Fruit fly (Drosophila melanogaster) ovary, adult (tissue): ENCODE data around the gene CG11693.

Experiments used
- CG17801 ChIP-seq: fragments of 200-800 bp; optimal IDR thresholded peaks from 2 replicates; lab custom pipeline; 2019; ENCODE audit warnings: missing biosample characterization, mild to moderate bottlenecking, missing genetic modification characterization, moderate library complexity; ENCODE audit not compliant: partially characterized antibody

Gene CG11693

DNA sequence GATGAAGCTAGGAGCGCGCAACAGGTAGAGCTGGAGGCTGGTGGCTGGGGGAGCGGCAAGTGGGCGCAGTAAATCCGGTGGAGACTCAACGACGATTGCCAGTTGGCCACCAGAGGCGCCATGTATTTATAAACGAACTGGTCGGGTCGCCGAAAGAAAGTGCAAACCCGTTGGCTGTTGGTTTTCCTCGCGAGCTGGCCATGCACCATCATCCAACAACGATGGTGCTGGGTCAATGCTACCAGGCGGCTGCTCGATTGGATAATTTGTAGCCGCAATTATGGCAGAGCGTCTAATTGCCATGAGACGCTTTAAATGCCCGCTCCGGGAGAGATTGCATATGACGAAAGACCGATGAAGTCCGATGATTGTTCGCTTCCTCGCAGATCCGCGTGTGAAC is at the start of gene CG11693:
Gene CG11693 (minus strand): TSS at position 101 of the 400 bp plus-strand sequence.
- no peak for TF ChIP-seq CG17801 (GFP tag; lab: Kevin White, UChicago)

DNA sequence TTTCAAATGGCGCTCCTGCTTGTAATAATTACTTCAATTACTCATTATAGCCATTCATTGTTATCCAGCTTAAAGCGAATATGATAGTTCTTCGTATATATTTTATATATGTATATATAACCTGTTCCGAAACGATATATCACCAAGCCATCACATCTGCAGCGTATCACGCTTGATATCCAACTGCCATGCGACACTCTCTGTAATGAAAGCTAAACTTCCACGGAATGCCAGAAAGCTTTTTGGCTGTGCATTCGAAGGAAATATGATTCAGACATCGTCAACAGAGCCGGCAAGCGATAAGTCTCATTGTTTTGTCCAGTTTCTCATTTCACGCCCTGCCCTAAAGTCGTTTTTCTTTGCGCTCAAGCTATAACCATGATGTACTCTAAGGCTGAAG is 47.4 kb upstream of the CG11693 start:
- TF ChIP-seq CG17801 (GFP tag; lab: Kevin White, UChicago) = no peak

DNA sequence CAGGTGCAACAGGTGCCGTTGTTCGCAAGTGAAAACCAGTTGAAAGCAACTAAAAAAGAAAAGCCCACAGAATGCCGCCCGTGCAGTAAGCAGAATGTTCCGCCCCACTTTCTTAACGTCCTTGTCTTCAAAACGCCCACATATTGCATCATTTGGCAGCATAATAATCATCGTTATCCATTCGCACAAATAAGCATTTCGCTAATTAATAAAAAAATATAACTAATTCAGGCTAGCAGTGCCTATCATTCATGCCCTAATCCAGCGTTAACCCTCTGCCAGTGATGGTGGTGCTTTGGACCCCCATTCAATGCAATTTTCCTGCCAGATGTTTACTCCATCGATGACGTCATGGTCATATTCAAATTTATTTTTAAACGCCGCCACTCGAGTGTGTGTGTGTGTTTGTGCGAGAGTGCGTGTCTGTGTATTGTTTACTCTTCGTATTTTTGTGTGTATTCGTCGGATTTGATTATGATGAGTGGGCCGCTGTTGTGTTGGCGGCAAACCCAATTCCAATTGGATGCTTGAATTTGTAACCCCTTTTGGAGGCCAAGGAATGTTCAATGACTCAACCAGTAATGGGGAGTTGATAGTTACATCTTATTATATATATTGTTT is 46.9 kb upstream of the CG11693 start:
- no peak for TF ChIP-seq CG17801 (GFP tag; lab: Kevin White, UChicago)

DNA sequence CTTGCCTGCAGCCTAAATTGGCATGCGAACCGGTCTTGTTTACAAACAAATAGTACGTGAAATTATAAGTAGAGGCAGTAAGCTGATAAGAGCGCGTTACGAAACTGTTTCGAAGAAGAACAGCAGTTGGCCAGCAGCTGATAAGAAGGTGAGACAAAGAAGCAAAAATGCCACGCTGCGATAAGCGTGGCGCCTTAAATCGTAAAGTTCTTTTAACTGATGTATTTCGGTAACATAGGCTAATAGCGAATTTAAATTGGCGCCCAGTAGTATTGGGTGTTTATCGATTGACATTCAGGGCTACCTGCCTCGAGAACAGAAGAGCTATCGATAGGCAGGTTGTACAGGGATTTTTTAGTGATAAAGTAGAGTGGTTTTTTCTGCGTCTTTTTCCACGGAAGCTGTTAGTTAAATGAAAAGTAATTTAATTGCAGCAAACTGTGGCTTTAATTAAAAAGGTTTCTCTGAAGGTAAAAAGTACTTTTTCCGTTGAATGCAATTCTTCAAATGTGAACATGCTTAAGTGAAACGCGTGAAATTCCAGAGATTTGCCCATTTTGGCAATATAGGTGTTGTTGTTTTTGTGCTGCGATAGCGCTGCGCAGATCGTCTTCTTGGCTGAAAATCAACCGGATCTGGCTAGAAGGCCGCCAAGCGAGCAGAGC is 46.2 kb upstream of the CG11693 start, which contains the start of gene stck:
Gene stck (plus strand): TSS at position 353 of the 665 bp plus-strand sequence.
- TF ChIP-seq CG17801 (GFP tag; lab: Kevin White, UChicago) = no peak

DNA sequence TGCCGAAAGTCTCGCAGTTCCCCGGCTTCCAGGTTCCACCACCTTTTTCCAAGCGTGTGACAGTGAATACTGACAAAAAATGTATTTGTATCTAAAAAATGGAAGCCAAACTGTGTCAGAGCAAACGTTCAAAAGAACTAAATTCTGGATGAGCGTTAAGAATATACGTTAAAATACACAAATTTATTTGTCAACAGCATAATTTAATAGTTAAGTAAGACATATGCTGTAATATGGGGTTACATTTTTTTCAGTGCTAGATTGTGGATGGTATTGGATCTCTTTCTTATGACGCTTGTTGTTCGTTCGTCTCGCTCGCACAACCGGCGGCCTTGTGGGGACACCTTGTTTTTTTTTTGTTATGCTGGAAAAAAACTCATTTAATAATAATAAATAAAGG is 45.0 kb upstream of the CG11693 start:
- TF ChIP-seq CG17801 (GFP tag; lab: Kevin White, UChicago) = no peak

DNA sequence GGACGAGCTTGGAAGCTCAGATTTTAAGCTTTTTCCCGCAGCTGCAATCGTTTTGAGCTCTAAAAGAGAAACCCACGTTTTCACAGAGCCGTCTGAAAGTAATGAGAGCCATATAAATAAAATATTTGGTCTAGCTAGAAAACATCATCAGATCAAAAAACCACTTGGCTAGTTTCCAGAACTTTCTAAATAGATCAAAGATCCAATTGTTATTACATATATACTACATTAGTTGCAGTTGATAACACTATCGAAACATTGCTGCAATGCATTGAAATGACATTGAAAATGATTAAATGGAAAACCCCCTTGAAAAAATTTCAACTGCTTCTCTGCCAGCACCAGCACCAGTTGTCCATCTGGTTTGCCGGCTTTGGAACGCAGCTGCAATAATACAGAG is 44.4 kb upstream of the CG11693 start:
- TF ChIP-seq CG17801 (GFP tag; lab: Kevin White, UChicago) = peak; percentile 63

DNA sequence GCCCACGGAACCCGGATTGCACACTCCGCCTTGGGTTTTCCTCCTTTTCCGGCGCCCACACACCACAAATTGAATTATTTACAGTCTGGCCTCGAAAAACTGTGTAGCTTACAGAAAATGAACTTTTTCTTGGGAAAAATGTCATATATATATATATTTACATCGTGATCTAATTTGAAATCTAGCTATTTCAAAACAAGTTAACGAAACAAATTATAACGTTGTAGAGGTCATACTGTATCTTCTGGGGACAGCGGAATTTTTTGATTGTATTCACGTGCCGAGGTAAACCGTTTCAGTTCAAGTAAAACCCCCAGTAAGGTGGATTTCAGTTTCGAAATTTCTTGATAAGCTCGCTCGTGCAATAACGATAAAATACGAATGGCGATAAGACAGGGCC is 43.9 kb upstream of the CG11693 start:
- peak; percentile 66 for TF ChIP-seq CG17801 (GFP tag; lab: Kevin White, UChicago)

DNA sequence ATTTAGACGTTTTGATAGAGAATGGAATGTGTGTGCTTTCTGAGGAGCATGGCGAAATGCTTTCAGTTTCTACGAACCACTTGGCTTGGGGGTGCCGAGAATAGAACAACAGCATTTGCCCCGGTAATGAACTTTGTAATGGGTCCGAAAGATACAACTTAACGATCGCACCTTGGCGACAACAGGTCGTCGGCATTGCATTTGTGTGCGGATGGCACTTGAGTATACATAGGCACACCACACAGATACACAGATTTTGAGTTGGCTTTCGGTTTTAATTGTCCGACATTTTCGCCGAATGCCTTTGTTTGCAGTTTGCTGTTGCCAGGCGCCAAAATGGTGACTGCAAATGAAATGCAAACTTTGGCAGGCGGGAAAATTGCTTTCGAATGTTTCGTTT is 43.4 kb upstream of the CG11693 start:
- TF ChIP-seq CG17801 (GFP tag; lab: Kevin White, UChicago) = no peak

DNA sequence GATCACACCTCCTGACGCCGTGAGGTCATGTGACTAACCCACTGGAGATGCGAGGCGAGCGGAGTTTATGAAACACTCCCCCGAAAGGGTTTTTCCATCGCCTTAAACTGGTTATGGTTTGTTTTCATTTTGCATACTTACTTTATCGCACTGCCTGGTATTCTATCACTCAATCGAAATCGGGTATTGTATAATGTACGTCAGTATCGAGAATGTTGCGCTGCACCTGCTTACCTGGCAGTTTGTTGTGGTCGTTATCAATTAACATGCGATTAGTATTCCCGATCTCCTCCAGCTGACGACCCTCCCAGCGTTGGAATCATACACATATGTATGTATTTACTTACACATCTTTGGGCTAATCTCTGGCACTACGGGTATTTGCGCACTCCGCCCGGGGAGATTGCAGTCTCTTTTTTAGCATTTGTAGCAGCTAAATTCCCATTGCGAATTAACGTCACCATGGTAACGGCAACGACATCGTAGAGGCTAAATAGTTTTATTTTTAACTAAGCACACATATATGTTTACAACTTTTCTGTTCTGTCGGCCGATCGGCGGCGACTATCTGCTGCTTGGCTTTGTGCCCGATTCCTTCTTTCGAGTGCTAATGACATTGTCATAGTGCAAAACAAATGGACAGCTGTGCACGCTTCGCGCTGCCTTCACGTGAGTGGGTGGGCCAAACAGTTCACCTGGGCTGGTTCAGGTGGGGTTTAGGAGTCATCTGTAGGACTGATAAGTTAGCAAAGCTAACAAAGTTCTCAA is 42.6 kb upstream of the CG11693 start:
- TF ChIP-seq CG17801 (GFP tag; lab: Kevin White, UChicago) = no peak

DNA sequence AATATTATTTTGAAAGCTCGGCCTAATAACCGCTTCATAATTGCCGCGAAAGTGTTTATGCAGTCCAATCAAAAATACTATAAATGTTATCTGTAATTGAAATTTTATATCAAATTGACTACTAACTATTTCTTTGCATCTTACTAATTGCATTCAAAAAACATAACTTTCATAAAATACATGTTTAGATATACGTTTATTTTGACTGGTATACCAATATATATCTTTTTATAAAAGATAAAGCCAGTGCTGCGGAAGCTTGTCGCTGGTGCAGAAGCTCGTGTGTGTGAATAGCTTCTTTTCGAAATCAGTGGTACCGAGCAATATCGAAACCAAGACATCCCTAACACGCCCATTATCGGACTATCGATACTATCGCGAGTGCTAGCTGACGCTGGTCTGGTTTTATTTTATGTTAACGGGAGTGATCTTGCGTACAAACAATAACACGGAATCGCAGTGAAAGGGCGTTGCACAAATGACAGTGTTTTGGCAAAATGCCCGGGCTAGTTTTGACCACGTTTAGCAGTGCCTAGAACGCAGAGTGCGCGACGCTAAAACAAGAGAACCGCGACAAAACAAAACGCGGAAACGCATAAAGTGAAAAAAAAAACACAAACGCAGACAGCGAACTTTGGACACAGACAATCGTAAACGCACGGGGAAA is 39.0 kb upstream of the CG11693 start, which contains the start of gene Atg13:
Gene Atg13 (plus strand): TSS at position 367 of the 667 bp plus-strand sequence.
- peak; percentile 69 for TF ChIP-seq CG17801 (GFP tag; lab: Kevin White, UChicago)

DNA sequence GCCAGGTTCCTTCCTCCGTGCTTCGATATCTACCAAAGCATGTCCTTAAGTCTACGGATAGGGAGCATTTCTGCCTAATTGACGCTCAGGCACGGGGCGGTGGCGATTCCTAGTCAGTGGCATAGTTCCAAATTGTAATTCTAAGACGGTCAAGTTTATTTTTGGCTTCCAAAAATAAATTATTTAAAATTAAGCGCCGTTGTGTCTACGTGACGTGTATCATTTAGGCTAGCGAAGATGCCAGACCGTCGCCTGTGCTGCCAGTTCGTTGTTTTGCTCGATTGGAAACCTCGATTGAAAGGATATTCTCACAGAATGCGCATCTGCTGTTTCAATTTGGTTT is 38.5 kb upstream of the CG11693 start:
- no peak for TF ChIP-seq CG17801 (GFP tag; lab: Kevin White, UChicago)

DNA sequence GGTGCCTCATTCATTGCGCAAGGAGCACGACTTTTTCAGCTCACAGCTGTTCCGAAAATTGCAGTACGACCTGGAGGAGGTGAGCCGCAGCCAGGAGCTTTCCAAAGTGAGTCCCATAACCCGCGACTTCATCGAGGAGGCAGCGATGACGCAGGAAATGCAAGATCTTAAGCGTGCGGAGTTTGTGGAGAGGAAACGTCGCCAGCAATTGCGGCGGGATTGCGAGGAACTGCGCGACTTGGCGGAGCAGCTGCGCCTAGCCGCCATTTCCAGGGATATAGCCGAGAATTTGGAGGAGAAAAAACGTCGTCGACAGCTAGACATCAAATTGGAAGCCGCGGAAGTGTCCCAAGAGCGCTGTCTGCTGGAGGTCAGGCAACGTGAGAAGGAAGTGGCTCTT is 37.3 kb upstream of the CG11693 start:
- TF ChIP-seq CG17801 (GFP tag; lab: Kevin White, UChicago) = no peak

DNA sequence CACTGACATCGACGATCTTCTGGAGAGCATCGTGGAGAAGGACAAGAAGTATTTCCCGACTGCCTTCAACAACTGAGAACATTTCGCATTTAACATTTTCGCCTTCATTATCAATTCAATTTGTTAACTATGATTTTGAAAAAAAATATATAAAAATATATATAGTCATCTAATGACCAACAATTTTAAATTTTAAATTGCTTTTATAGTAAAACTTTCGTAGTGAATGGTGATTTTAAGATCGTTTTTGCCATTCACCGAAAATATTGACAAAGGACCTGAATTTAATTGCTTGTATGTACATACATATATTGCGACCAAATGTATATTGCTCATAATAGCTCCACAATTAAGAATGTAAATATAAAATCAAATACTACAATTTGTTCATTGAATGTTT is 36.7 kb upstream of the CG11693 start, which contains the start of gene CG7352:
Gene CG7352 (plus strand): TSS at position 301 of the 400 bp plus-strand sequence.
- TF ChIP-seq CG17801 (GFP tag; lab: Kevin White, UChicago) = no peak

DNA sequence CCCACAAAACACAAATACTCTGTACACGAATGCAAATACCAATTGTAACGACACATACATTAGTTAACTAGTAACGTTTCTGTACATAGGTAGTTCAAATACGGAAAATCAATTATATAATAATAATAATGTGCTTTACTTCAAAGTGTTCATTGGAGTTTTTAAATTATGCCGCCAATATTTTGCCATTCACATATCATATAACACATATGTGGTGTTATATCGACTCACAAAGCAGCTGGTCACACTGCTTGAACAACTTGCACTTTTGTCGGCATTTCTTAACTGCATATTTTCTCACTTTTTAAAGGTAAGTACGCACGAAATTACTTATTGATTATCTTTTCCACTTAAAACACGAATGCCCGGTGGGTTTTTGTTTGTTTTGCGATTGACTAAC is 33.6 kb upstream of the CG11693 start, which contains the start of gene DppIII:
Gene DppIII (plus strand): TSS at position 227 of the 400 bp plus-strand sequence.
- TF ChIP-seq CG17801 (GFP tag; lab: Kevin White, UChicago) = no peak

DNA sequence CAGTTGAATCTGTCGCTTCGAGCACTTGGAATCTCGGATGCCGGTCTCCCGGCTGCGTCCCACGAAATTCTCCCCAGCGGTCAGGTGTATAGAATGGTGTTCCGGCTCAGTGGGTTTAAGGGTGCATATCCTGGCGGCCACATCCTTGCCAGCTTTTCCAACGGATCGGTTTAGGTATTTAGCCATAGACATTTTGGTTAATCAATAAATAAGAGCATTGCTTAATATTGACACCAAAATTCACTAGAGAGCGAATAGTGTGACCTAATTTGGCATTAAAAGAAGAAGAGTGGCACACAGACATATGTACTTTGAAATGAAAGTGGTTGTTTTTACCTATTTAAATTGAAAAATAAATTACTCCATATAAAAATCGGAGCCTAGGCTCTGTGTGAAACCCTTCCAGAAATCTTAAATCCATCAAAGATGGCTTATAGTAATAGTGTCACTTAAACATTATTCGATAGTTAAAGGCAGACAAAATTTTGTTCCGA is 32.7 kb upstream of the CG11693 start, which contains the start of the genes PNKP and COX7AL:
Gene PNKP (minus strand): TSS at position 266 of the 494 bp plus-strand sequence.
Gene COX7AL (plus strand): TSS at position 419 of the 494 bp plus-strand sequence.
- TF ChIP-seq CG17801 (GFP tag; lab: Kevin White, UChicago) = no peak
